Fruit fly (Drosophila melanogaster): ENCODE measurements around the gene red.

DNA sequence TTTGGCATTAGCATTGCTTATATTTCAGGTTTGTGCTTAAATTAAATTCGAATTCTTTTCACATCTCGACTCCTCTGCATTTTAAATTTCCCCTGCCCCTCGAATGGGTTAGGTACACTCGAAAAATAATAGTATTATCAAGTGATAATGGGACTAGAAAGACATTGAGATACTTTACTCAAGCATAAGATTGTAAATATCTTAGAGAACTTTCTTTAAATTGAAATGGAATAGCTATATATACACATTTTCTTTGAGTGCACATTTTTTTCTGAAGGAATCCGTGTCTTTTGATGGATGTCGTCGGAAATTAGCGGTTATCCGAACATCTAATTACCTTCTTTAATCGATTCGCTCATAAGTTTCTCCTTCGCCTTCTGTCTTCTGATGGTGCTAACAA, 22.2 kb downstream of the red start:
- TF ChIP-seq cnc (optimal IDR thresholded peaks at IDR 0.05) (no peak), CG33017 (tag; optimal IDR thresholded peaks at IDR 0.05) (no peak), toe (GFP tag; optimal IDR thresholded peaks at IDR 0.05) (no peak), CG12768 (GFP tag; optimal IDR thresholded peaks at IDR 0.05) (no peak), bab1 (GFP tag; optimal IDR thresholded peaks at IDR 0.05) (no peak), ovo (GFP tag; optimal IDR thresholded peaks at IDR 0.05) (no peak), pad (GFP tag; optimal IDR thresholded peaks at IDR 0.05) (no peak)
